Worm (Caenorhabditis elegans) whole organism, L4 larva: Measurements from ENCODE around the gene mrpl-12.

Source experiments
- D1046.2 ChIP-seq: fragments of 200-800 bp; sonication (Bioruptor generic); IDR thresholded peaks from 2 replicates; pipeline ENCODE4 v1.3.6; 2022; ENCODE audit warnings: missing genetic modification characterization, missing compliant biosample characterization
- R02D3.7 ChIP-seq: fragments of 150-350 bp; sonication (generic microtip); optimal IDR thresholded peaks from 3 replicates; lab custom pipeline; 2014; ENCODE audit warnings: missing biosample characterization, missing genetic modification characterization
- T20F7.1 ChIP-seq: fragments of 200-800 bp; sonication (Bioruptor generic); optimal IDR thresholded peaks from 2 replicates; lab custom pipeline; 2018; ENCODE audit warnings: mild to moderate bottlenecking, missing genetic modification characterization, missing compliant biosample characterization
- T26A8.4 ChIP-seq: fragments of 200-800 bp; sonication (Bioruptor generic); IDR thresholded peaks from 2 replicates; pipeline ENCODE4 v1.3.6; 2022; ENCODE audit warnings: missing genetic modification characterization, missing compliant biosample characterization
- Y5F2A.4 ChIP-seq: fragments of 200-800 bp; sonication (Bioruptor generic); optimal IDR thresholded peaks from 2 replicates; lab custom pipeline; 2018; ENCODE audit warnings: mild to moderate bottlenecking, missing genetic modification characterization, missing compliant biosample characterization
- ZK337.2 ChIP-seq: fragments of 200-800 bp; sonication (Bioruptor generic); IDR thresholded peaks from 2 replicates; pipeline ENCODE4 v1.3.6; 2022; ENCODE audit warnings: missing genetic modification reagents, missing genetic modification characterization, missing compliant biosample characterization
- aha-1 ChIP-seq: fragments of 150-350 bp; peaks from one replicate; lab custom pipeline; 2014; ENCODE audit warnings: missing biosample characterization, missing genetic modification characterization
- ceh-82 ChIP-seq: sonication (generic microtip); optimal IDR thresholded peaks from 2 replicates; lab custom pipeline; 2017; ENCODE audit warnings: missing biosample characterization, missing genetic modification characterization
- ctbp-1 ChIP-seq: fragments of 200-800 bp; sonication (Bioruptor generic); IDR thresholded peaks from 2 replicates; pipeline ENCODE4 v1.3.6; 2022; ENCODE audit warnings: missing genetic modification reagents, missing genetic modification characterization, missing compliant biosample characterization
- daf-16 ChIP-seq, 3 experiments: sonication (generic microtip); optimal IDR thresholded peaks; 2 replicates each; lab custom pipeline; 2016 to 2017; ENCODE audit warnings: missing genetic modification characterization in 3 of 3, missing genetic modification reagents in 3 of 3, mild to moderate bottlenecking in 2 of 3, missing compliant biosample characterization in 2 of 3, missing biosample characterization in 1 of 3, moderate library complexity in 1 of 3
- dmd-6 ChIP-seq: fragments of 200-800 bp; sonication (Bioruptor generic); IDR thresholded peaks from 2 replicates; pipeline ENCODE4 v1.3.6; 2022; ENCODE audit warnings: missing genetic modification reagents, missing genetic modification characterization, missing compliant biosample characterization
- dmd-8 ChIP-seq: fragments of 200-800 bp; sonication (Bioruptor generic); IDR thresholded peaks from 2 replicates; pipeline ENCODE4 v1.3.6; 2022; ENCODE audit warnings: missing genetic modification characterization, missing compliant biosample characterization
- dmd-9 ChIP-seq: fragments of 200-800 bp; sonication (Bioruptor generic); IDR thresholded peaks from 2 replicates; pipeline ENCODE4 v1.3.6; 2022; ENCODE audit warnings: missing genetic modification reagents, missing genetic modification characterization, missing compliant biosample characterization
- dpl-1 ChIP-seq: fragments of 150-350 bp; optimal IDR thresholded peaks from 2 replicates; lab custom pipeline; 2014; ENCODE audit warnings: missing biosample characterization, missing genetic modification reagents, missing genetic modification characterization
- duxl-1 ChIP-seq: sonication (generic microtip); optimal IDR thresholded peaks from 2 replicates; lab custom pipeline; 2016; ENCODE audit warnings: mild to moderate bottlenecking, missing genetic modification characterization, moderate library complexity, missing compliant biosample characterization; ENCODE audit not compliant: poor library complexity
- dve-1 ChIP-seq: sonication (generic microtip); optimal IDR thresholded peaks from 2 replicates; lab custom pipeline; 2017; ENCODE audit warnings: antibody characterized with exemption, mild to moderate bottlenecking, missing genetic modification characterization, missing compliant biosample characterization; ENCODE audit not compliant: insufficient read depth
- egl-43 ChIP-seq: fragments of 200-800 bp; sonication (Bioruptor generic); IDR thresholded peaks from 2 replicates; pipeline ENCODE4 v1.3.6; 2022; ENCODE audit warnings: missing genetic modification reagents, missing genetic modification characterization, missing compliant biosample characterization
- gei-8 ChIP-seq: fragments of 200-800 bp; sonication (Bioruptor generic); optimal IDR thresholded peaks from 2 replicates; lab custom pipeline; 2018; ENCODE audit warnings: mild to moderate bottlenecking, missing genetic modification characterization, missing compliant biosample characterization
- hlh-30 ChIP-seq: sonication (generic microtip); optimal IDR thresholded peaks from 2 replicates; lab custom pipeline; 2017; ENCODE audit warnings: antibody characterized with exemption, mild to moderate bottlenecking, missing genetic modification characterization, missing compliant biosample characterization; ENCODE audit not compliant: insufficient read depth
- lim-7 ChIP-seq: fragments of 200-800 bp; sonication (Bioruptor generic); IDR thresholded peaks from 2 replicates; pipeline ENCODE4 v1.3.6; 2022; ENCODE audit warnings: missing genetic modification characterization, missing compliant biosample characterization
- lin-1 ChIP-seq: fragments of 200-800 bp; sonication (Bioruptor generic); IDR thresholded peaks from 2 replicates; pipeline ENCODE4 v1.3.6; 2022; ENCODE audit warnings: missing genetic modification reagents, missing genetic modification characterization, missing compliant biosample characterization
- lin-15B ChIP-seq: fragments of 150-350 bp; sonication (generic microtip); optimal IDR thresholded peaks from 3 replicates; lab custom pipeline; 2014; ENCODE audit warnings: missing biosample characterization, missing genetic modification characterization
- lin-29 ChIP-seq: fragments of 200-800 bp; sonication (Bioruptor generic); IDR thresholded peaks from 2 replicates; pipeline ENCODE4 v1.3.6; 2022; ENCODE audit warnings: missing genetic modification reagents, missing genetic modification characterization, missing compliant biosample characterization
- lsy-2 ChIP-seq, 2 experiments: fragments of 150-350 bp in 1 of 2; sonication (generic microtip) in 1 of 2; optimal IDR thresholded peaks; 2 replicates each; lab custom pipeline; 2014 to 2017; ENCODE audit warnings: missing biosample characterization in 2 of 2, missing genetic modification characterization in 2 of 2
- mdl-1 ChIP-seq, 2 experiments: fragments of 150-350 bp in 1 of 2; sonication (generic microtip) in 1 of 2; optimal IDR thresholded peaks; 2 replicates each; lab custom pipeline; 2014 to 2017; ENCODE audit warnings: missing biosample characterization in 2 of 2, missing genetic modification characterization in 2 of 2
- mxl-3 ChIP-seq: fragments of 200-800 bp; sonication (Bioruptor generic); optimal IDR thresholded peaks from 2 replicates; lab custom pipeline; 2018; ENCODE audit warnings: mild to moderate bottlenecking, missing genetic modification characterization, missing compliant biosample characterization
- nhr-11 ChIP-seq: fragments of 150-350 bp; optimal IDR thresholded peaks from 2 replicates; lab custom pipeline; 2014; ENCODE audit warnings: missing biosample characterization, missing genetic modification characterization
- nhr-111 ChIP-seq: fragments of 200-800 bp; sonication (Bioruptor generic); optimal IDR thresholded peaks from 2 replicates; lab custom pipeline; 2018; ENCODE audit warnings: mild to moderate bottlenecking, missing genetic modification characterization, missing compliant biosample characterization
- nhr-237 ChIP-seq: sonication (generic microtip); optimal IDR thresholded peaks from 2 replicates; lab custom pipeline; 2017; ENCODE audit warnings: missing biosample characterization, missing genetic modification characterization
- nhr-28 ChIP-seq: fragments of 150-350 bp; optimal IDR thresholded peaks from 2 replicates; lab custom pipeline; 2014; ENCODE audit warnings: missing biosample characterization, missing genetic modification characterization
- nhr-41 ChIP-seq: fragments of 200-800 bp; sonication (Bioruptor generic); IDR thresholded peaks from 2 replicates; pipeline ENCODE4 v1.3.6; 2022; ENCODE audit warnings: missing genetic modification reagents, missing genetic modification characterization, missing compliant biosample characterization
- nhr-42 ChIP-seq: fragments of 200-800 bp; sonication (Bioruptor generic); IDR thresholded peaks from 2 replicates; pipeline ENCODE4 v1.3.6; 2022; ENCODE audit warnings: missing genetic modification characterization, missing compliant biosample characterization
- nhr-48 ChIP-seq: sonication (generic microtip); optimal IDR thresholded peaks from 2 replicates; lab custom pipeline; 2016; ENCODE audit warnings: mild to moderate bottlenecking, missing genetic modification characterization, missing compliant biosample characterization
- pha-4 ChIP-seq, 2 experiments: fragments of 150-350 bp in 1 of 2; fragments of 200-800 bp in 1 of 2; sonication (Bioruptor generic) in 1 of 2; IDR thresholded peaks in 1 of 2; optimal IDR thresholded peaks in 1 of 2; 2 replicates each; pipeline versions ENCODE4 v1.3.6 to Lab custom; 2014 to 2022; ENCODE audit warnings: missing genetic modification characterization in 2 of 2, missing genetic modification reagents in 2 of 2, missing biosample characterization in 1 of 2, missing compliant biosample characterization in 1 of 2
- sdz-12 ChIP-seq: fragments of 200-800 bp; sonication (Bioruptor generic); optimal IDR thresholded peaks from 2 replicates; lab custom pipeline; 2018; ENCODE audit warnings: mild to moderate bottlenecking, missing genetic modification characterization, missing compliant biosample characterization
- snpc-1.2 ChIP-seq: fragments of 200-800 bp; sonication (Bioruptor generic); IDR thresholded peaks from 2 replicates; pipeline ENCODE4 v1.3.6; 2022; ENCODE audit warnings: missing genetic modification reagents, missing genetic modification characterization, missing compliant biosample characterization
- spr-1 ChIP-seq: sonication (generic microtip); optimal IDR thresholded peaks from 2 replicates; lab custom pipeline; 2016; ENCODE audit warnings: mild to moderate bottlenecking, missing genetic modification characterization, missing compliant biosample characterization
- tag-97 ChIP-seq: fragments of 200-800 bp; sonication (Bioruptor generic); IDR thresholded peaks from 2 replicates; pipeline ENCODE4 v1.3.6; 2022; ENCODE audit warnings: missing genetic modification characterization, missing compliant biosample characterization
- tra-1 ChIP-seq: fragments of 200-800 bp; sonication (Bioruptor generic); IDR thresholded peaks from 2 replicates; pipeline ENCODE4 v1.3.6; 2022; ENCODE audit warnings: missing genetic modification reagents, missing genetic modification characterization, missing compliant biosample characterization
- unc-62 ChIP-seq, 3 experiments: fragments of 150-350 bp in 1 of 3; sonication (generic microtip); optimal IDR thresholded peaks in 2 of 3; peaks in 1 of 3; 1 replicate in 1 of 3; 2 replicates in 2 of 3; lab custom pipeline; 2014 to 2017; ENCODE audit warnings: missing biosample characterization in 3 of 3, missing genetic modification characterization in 3 of 3, missing genetic modification reagents in 3 of 3, missing genotype in 1 of 3
- zip-2 ChIP-seq: fragments of 150-350 bp; optimal IDR thresholded peaks from 2 replicates; lab custom pipeline; 2014; ENCODE audit warnings: missing biosample characterization, missing genetic modification characterization
- ztf-7 ChIP-seq: fragments of 150-350 bp; optimal IDR thresholded peaks from 2 replicates; lab custom pipeline; 2014; ENCODE audit warnings: missing biosample characterization, missing genetic modification characterization

mrpl-12 gene

DNA sequence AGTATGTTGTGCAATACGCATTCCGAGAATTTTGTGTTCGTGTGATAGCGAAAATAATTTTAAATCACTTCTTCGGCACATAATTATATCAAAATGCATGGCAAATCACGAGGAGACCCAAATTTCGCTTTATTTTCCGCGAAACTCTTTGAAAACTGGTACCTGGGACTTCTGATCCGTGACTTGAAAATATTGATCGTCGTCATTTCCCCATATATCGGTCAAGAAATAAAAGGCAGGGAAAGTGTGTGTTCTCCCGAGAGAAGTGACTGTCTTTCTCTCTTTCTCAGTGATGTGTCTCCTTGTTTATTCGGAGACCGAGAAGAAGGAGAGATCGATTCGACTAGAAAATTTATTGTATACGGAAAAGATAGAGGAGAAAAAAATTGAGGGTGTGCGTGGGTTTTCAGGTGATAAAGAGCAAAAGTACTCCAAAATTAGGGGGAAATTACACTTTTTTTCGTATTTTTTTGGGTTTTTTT is 3.7 kb downstream of the mrpl-12 start, which contains the start of gene W09D10.5 (continued):
- TF ChIP-seq ZK337.2 (no peak), gei-8 (GFP tag; lab: Kevin White, UChicago) (peak; percentile 83), snpc-1.2 (GFP tag; lab: Robert Waterston, UW) (peak; percentile 59; the same call in 1 of the 2 replicates), nhr-11 (tag; lab: Kevin White, UChicago) (peak; percentile 46), T26A8.4 (GFP tag; lab: Robert Waterston, UW) (peak; percentile 55), lin-1 (GFP tag; lab: Robert Waterston, UW) (0 out of 2 replicates have a peak, but pooled peaks have one; percentile 14), lin-29 (GFP tag; lab: Robert Waterston, UW) (no peak), lim-7 (GFP tag; lab: Robert Waterston, UW) (peak; percentile 63; the same call in 1 of the 2 replicates), ztf-7 (no peak)

DNA sequence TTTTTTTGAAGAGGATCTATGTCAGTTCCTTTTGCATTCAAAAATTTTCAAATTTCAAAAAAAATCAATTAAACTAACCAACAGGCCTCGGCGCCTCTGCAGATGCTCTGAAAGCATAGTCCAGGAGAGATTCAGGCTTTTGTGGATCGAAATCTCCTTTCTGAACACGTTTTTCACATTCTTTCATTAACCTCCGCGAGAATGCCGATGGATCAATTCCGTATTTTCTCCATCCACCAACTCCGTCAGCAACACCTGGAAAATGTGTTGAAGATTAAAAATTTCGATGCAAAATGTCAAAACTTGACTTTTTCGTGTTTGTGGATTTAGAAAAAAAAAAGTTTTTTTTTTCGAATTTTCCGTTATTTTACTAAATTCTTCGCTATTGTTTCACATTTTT is 7.0 kb downstream of the mrpl-12 start:
- no peak for TF ChIP-seq unc-62 (GFP tag; optimal IDR thresholded peaks at IDR 0.05 in 1 of 2; lab: Kevin White, UChicago)
- TF ChIP-seq unc-62 (tag; optimal IDR thresholded peaks at IDR 0.05; lab: Kevin White, UChicago), result no peak
- TF ChIP-seq nhr-28, result no peak
- TF ChIP-seq lsy-2 (tag; optimal IDR thresholded peaks at IDR 0.05; lab: Kevin White, UChicago), result peak in 1 of 2 experiments; percentile 10
- TF ChIP-seq nhr-48 (tag; lab: Kevin White, UChicago), result no peak
- TF ChIP-seq dpl-1, result no peak
- no peak for TF ChIP-seq pha-4 (GFP tag; IDR thresholded peaks at IDR 0.05; lab: Robert Waterston, UW)
- no peak for TF ChIP-seq pha-4 (tag; optimal IDR thresholded peaks at IDR 0.05; lab: Kevin White, UChicago)
- TF ChIP-seq mdl-1 (tag; optimal IDR thresholded peaks at IDR 0.05; lab: Kevin White, UChicago), result no peak
- TF ChIP-seq dmd-9, result 0 out of 2 replicates have a peak, but pooled peaks have one; percentile 6
- TF ChIP-seq Y5F2A.4 (GFP tag; lab: Kevin White, UChicago), result no peak
- TF ChIP-seq ctbp-1 (GFP tag; lab: Robert Waterston, UW), result 0 out of 2 replicates have a peak, but pooled peaks have one; percentile 16
- TF ChIP-seq T26A8.4 (GFP tag; lab: Robert Waterston, UW), result peak; percentile 29; the same call in 1 of the 2 replicates
- TF ChIP-seq egl-43, result peak; percentile 44; the same call in 1 of the 2 replicates
- TF ChIP-seq zip-2 (tag; lab: Kevin White, UChicago), result no peak
- TF ChIP-seq duxl-1 (tag; lab: Kevin White, UChicago), result no peak
- TF ChIP-seq dmd-6 (GFP tag; lab: Robert Waterston, UW), result 0 out of 2 replicates have a peak, but pooled peaks have one; percentile 15
- no peak for TF ChIP-seq ceh-82 (tag; lab: Kevin White, UChicago)
- peak; percentile 68 for TF ChIP-seq sdz-12 (GFP tag; lab: Kevin White, UChicago)
- no peak for TF ChIP-seq tag-97 (GFP tag; lab: Robert Waterston, UW)

DNA sequence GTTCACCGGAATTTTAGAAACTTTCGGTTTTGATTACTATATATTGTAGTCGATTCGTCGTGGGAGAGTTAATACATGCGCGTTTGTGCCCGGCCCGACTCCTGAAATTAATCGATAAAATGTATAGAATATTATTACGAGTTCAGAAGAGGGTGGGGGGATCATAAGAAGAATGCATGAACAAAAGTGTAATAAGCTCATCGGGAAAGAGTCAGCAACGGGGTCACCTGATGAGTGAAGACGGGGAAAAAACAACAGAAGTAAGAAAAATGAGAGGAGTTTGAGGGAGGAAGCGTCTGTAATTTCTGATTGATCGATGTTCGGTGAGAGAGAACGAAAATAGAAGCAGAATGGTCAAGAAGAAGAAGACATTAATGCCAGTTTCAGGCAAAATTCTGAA is 8.5 kb downstream of the mrpl-12 start, which contains the start of gene W09D10.4:
Gene W09D10.4, minus strand, starts transcription at position 101 of the 400 bp plus-strand sequence.
- TF ChIP-seq nhr-41 (GFP tag; lab: Robert Waterston, UW) (no peak), daf-16 (GFP tag; optimal IDR thresholded peaks at IDR 0.05; lab: Kevin White, UChicago) (peak in 1 of 2 experiments; percentile 19), daf-16 (tag; optimal IDR thresholded peaks at IDR 0.05; lab: Kevin White, UChicago) (no peak), nhr-42 (GFP tag; lab: Robert Waterston, UW) (no peak), T20F7.1 (GFP tag; lab: Kevin White, UChicago) (peak; percentile 5), R02D3.7 (tag; lab: Kevin White, UChicago) (no peak), nhr-11 (tag; lab: Kevin White, UChicago) (peak; percentile 3)
- TF ChIP-seq, all 104 proteins: peak for 3

DNA sequence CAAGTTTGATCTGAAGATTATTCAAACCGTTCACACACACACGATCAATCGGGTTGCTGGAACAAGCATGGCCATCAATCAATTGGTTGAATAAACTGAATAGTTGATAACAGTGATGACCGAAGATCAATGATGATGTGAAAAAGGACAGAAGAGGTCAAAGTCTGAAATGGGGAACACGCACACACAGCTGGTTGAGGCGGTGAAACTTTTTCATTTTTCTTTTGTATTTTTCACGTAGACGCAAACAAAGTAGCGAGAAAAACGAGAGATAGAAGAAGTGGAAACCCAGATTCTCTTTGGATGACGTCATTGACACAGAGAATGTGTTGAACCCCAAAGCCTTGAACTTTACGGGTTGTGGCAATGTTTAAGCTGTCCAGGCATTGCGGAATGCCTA is 9.9 kb downstream of the mrpl-12 start:
- TF ChIP-seq dve-1 (tag; lab: Kevin White, UChicago), result peak; percentile 93
- peak; percentile 99 for TF ChIP-seq aha-1 (tag; lab: Kevin White, UChicago)
- TF ChIP-seq lin-15B (tag; lab: Kevin White, UChicago), result no peak
- peak; percentile 54 for TF ChIP-seq hlh-30 (tag; lab: Kevin White, UChicago)
- peak; percentile 33 for TF ChIP-seq spr-1 (tag; lab: Kevin White, UChicago)
- TF ChIP-seq Y5F2A.4 (GFP tag; lab: Kevin White, UChicago), result no peak
- peak; percentile 93 for TF ChIP-seq mxl-3 (GFP tag; lab: Kevin White, UChicago)
- no peak for TF ChIP-seq duxl-1 (tag; lab: Kevin White, UChicago)
- TF ChIP-seq zip-2 (tag; lab: Kevin White, UChicago), result no peak
- no peak for TF ChIP-seq dmd-8 (GFP tag; lab: Robert Waterston, UW)
- TF ChIP-seq daf-16 (GFP tag; optimal IDR thresholded peaks at IDR 0.05; lab: Kevin White, UChicago), result peak in 1 of 2 experiments; percentile 30
- TF ChIP-seq daf-16 (tag; optimal IDR thresholded peaks at IDR 0.05; lab: Kevin White, UChicago), result peak; percentile 41
- TF ChIP-seq unc-62 (GFP tag; optimal IDR thresholded peaks at IDR 0.05 in 1 of 2; lab: Kevin White, UChicago), result peak in 1 of 2 experiments; percentile 93
- TF ChIP-seq unc-62 (tag; optimal IDR thresholded peaks at IDR 0.05; lab: Kevin White, UChicago), result no peak
- no peak for TF ChIP-seq nhr-111
- TF ChIP-seq D1046.2 (GFP tag; lab: Robert Waterston, UW), result no peak
- TF ChIP-seq nhr-237 (tag; lab: Kevin White, UChicago), result no peak
- peak; percentile 64; the same call in 1 of the 2 replicates for TF ChIP-seq tra-1 (GFP tag; lab: Robert Waterston, UW)
